Worm (Caenorhabditis elegans) whole organism, late embryonic: Measurements from ENCODE around the gene T01C3.3.

Source experiments
- che-1 ChIP-seq: sonication (generic microtip); optimal IDR thresholded peaks from 2 replicates; lab custom pipeline; 2016; ENCODE audit warnings: mild to moderate bottlenecking, missing genetic modification characterization, missing compliant biosample characterization
- dmd-4 ChIP-seq: sonication (generic microtip); optimal IDR thresholded peaks from 2 replicates; lab custom pipeline; 2016; ENCODE audit warnings: borderline replicate concordance, missing genetic modification characterization, missing compliant biosample characterization
- elt-2 ChIP-seq: sonication (generic microtip); optimal IDR thresholded peaks from 2 replicates; lab custom pipeline; 2016; ENCODE audit warnings: missing genetic modification reagents, missing genetic modification characterization, missing compliant biosample characterization
- eyg-1 ChIP-seq: sonication (generic microtip); optimal IDR thresholded peaks from 2 replicates; lab custom pipeline; 2016; ENCODE audit warnings: missing genotype, missing genetic modification characterization, missing compliant biosample characterization
- hlh-13 ChIP-seq: fragments of 200-800 bp; sonication (Bioruptor generic); optimal IDR thresholded peaks from 2 replicates; lab custom pipeline; 2018; ENCODE audit warnings: mild to moderate bottlenecking, missing genetic modification characterization, missing compliant biosample characterization
- lin-11 ChIP-seq: fragments of 200-800 bp; sonication (Bioruptor generic); optimal IDR thresholded peaks from 2 replicates; lab custom pipeline; 2018; ENCODE audit warnings: mild to moderate bottlenecking, missing genetic modification characterization, missing compliant biosample characterization
- pha-4 ChIP-seq: fragments of 150-350 bp; optimal IDR thresholded peaks from 2 replicates; lab custom pipeline; 2018; ENCODE audit warnings: missing biosample characterization, missing genetic modification reagents, missing genetic modification characterization
- pqm-1 ChIP-seq: sonication (generic microtip); optimal IDR thresholded peaks from 2 replicates; lab custom pipeline; 2016; ENCODE audit warnings: missing genetic modification characterization, missing compliant biosample characterization

DNA sequence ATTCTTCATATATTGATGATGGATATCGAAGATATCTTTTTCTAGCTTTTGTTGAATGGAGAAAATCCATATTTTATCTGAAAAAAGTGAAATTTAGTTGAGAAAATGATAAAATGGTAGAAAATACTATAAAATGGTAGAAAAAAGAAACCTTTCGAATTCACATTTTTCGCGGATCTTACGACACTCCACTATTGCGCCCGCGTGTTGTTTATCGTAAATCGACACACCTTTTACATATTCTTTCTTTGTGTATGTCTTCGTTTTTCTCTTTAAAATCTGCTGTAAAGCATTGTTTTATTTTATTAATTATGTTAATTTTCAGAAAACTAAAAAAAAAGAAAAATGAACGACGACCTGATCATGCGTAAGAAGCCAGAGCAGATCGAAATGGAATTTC, 1.6 kb downstream of the T01C3.3 start, which contains the start of the genes cdt-2 and T01C3.2:
- no peak for TF ChIP-seq hlh-13
- TF ChIP-seq pha-4: no peak
- no peak for TF ChIP-seq lin-11 (tag; lab: Kevin White, UChicago)
- no peak for TF ChIP-seq dmd-4 (tag; lab: Kevin White, UChicago)
- TF ChIP-seq pqm-1: no peak
- TF ChIP-seq elt-2 (tag; lab: Kevin White, UChicago): no peak
- TF ChIP-seq che-1 (tag; lab: Kevin White, UChicago): no peak
- TF ChIP-seq eyg-1 (tag; lab: Kevin White, UChicago): no peak
